Worm (Caenorhabditis elegans) whole organism, L4/young adult: ENCODE results near the gene F18A11.2.
"Not testable (repeated sequence)": the region's sequence is repeated elsewhere in the genome, so short reads cannot be mapped to it uniquely, and the experiment has no call there.

Experiments
- W03F9.2 ChIP-seq: fragments of 150-350 bp; optimal IDR thresholded peaks from 2 replicates; lab custom pipeline; 2014; ENCODE audit warnings: missing biosample characterization, missing genetic modification characterization
- dao-5 ChIP-seq: sonication (generic microtip); optimal IDR thresholded peaks from 2 replicates; lab custom pipeline; 2016; ENCODE audit warnings: missing genotype, missing genetic modification characterization, moderate library complexity, missing compliant biosample characterization
- him-1 ChIP-seq: sonication (generic microtip); optimal IDR thresholded peaks from 2 replicates; lab custom pipeline; 2016; ENCODE audit warnings: missing genotype, missing genetic modification reagents, missing genetic modification characterization, missing compliant biosample characterization

DNA sequence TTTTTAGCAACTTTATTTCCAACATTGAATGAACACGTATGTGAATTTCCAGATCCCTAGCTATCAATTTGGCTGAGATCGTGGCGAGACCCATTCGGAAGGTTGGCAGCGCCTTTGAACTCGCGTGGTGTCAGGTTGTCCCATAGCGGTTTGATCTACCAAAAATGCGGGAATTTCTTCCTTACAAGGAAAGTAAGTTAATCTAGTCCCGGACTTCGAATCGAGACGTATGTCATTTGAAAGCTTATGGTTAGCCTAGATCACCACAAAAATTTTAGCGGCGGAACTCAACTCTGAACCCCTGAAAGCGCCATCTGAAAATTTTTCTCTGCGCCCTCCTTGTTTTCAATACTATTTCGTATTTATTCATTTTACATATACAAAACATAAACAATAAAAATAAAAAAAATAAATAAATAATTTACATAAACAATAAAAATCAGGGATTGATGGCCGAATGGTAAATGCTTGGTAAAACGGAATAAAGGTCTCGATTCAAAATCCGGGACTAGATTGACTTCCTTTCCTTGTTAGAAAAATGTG lies at the start of gene F18A11.2:
- TF ChIP-seq dao-5, W03F9.2, him-1 (tag; lab: Kevin White, UChicago): not testable (repeated sequence)
